Fruit fly (Drosophila melanogaster) whole organism, prepupa: Measurements from ENCODE around the gene plh.
A peak's percentile ranks its signal among the peaks of the same experiment; 100 is the strongest.

ENCODE experiments used
- CG8119 ChIP-seq: fragments of 200-800 bp; sonication (Bioruptor generic); IDR thresholded peaks from 3 replicates; pipeline ENCODE4 v1.3.6; 2022; ENCODE audit warnings: missing biosample characterization, missing genetic modification characterization
- Eip78C ChIP-seq: fragments of 200-800 bp; sonication (Bioruptor generic); peaks from one replicate; lab custom pipeline; 2016; ENCODE audit warnings: missing biosample characterization, missing genetic modification characterization
- Hr39 ChIP-seq: fragments of 200-800 bp; sonication (Bioruptor generic); optimal IDR thresholded peaks from 2 replicates; lab custom pipeline; 2016; ENCODE audit warnings: missing biosample characterization, missing genetic modification characterization
- Sox102F ChIP-seq: fragments of 200-800 bp; sonication (Bioruptor generic); optimal IDR thresholded peaks from 2 replicates; lab custom pipeline; 2016; ENCODE audit warnings: missing biosample characterization, mild to moderate bottlenecking, missing genetic modification characterization

DNA sequence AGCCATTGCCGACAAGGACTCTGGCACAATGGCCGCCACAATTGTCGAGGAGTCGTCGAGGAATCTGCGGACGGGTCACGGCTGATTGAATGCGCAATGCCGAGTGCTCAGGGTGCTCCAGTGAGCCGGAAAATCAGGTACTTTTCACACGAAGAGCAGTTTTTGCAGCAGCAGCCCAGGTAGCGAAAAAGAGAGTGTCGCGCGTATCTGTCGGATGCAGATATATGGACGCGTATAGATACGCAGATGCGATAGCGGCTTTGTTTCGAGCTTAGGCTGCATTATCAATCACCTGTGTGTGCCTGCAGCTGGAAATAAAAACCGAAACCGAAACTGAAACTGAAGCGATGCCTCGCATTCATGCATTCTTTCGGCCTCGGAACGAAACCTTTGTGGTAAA, 45.2 kb upstream of the plh start:
- TF ChIP-seq Hr39 (GFP tag; lab: Kevin White, UChicago) (no peak), Sox102F (GFP tag; lab: Kevin White, UChicago) (no peak), Eip78C (peak; percentile 26), CG8119 (GFP tag; lab: Robert Waterston, UW) (no peak)
